Worm (Caenorhabditis elegans): ENCODE results near the gene clp-6.

clp-6 gene

ce11 chrIV:1454194-1454593 lies 19.4 kb upstream of the clp-6 start (continued):
- TF ChIP-seq daf-16 (GFP tag; optimal IDR thresholded peaks at IDR 0.05) (peak in 1 of 2 experiments; percentile 22), daf-16 (tag; optimal IDR thresholded peaks at IDR 0.05) (peak; percentile 98), daf-12 (tag; optimal IDR thresholded peaks at IDR 0.05) (no peak), ceh-28 (tag; optimal IDR thresholded peaks at IDR 0.05) (no peak), ZK546.5 (tag; optimal IDR thresholded peaks at IDR 0.05) (no peak), T20F7.1 (GFP tag; optimal IDR thresholded peaks at IDR 0.05) (peak; percentile 64), lin-38 (GFP tag; IDR thresholded peaks at IDR 0.05) (peak; percentile 31; the same call in 1 of the 2 replicates), tra-1 (GFP tag; IDR thresholded peaks at IDR 0.05) (peak; percentile 32; the same call in 1 of the 2 replicates), nhr-111 (GFP tag; optimal IDR thresholded peaks at IDR 0.05) (no peak), mes-2 (tag; optimal IDR thresholded peaks at IDR 0.05; ENCODE audit: poor library complexity, severe bottlenecking) (peak; percentile 60), gei-8 (GFP tag; optimal IDR thresholded peaks at IDR 0.05) (no peak), nhr-237 (tag; optimal IDR thresholded peaks at IDR 0.05) (no peak), lin-13 (GFP tag; optimal IDR thresholded peaks at IDR 0.05) (no peak), daf-19 (GFP tag; conservative IDR thresholded peaks at IDR 0.05) (no peak), fos-1 (tag; optimal IDR thresholded peaks at IDR 0.05) (no peak), ces-1 (GFP tag; optimal IDR thresholded peaks at IDR 0.05) (no peak), T26A8.4 (GFP tag; IDR thresholded peaks at IDR 0.05) (no peak), spr-1 (tag; optimal IDR thresholded peaks at IDR 0.05) (no peak), lin-15B (tag; optimal IDR thresholded peaks at IDR 0.05) (no peak), cey-2 (tag; optimal IDR thresholded peaks at IDR 0.05; ENCODE audit: borderline replicate concordance, insufficient read depth) (peak; percentile 2), skn-1 (tag; optimal IDR thresholded peaks at IDR 0.05) (no peak), Y48G9A.11 (GFP tag; IDR thresholded peaks at IDR 0.05) (no peak), daf-8 (GFP tag; IDR thresholded peaks at IDR 0.05) (no peak)

- TF ChIP-seq dmd-6 (GFP tag; IDR thresholded peaks at IDR 0.05) (peak; percentile 12; the same call in 1 of the 2 replicates), zip-2 (tag; optimal IDR thresholded peaks at IDR 0.05) (no peak), nhr-28 (tag; optimal IDR thresholded peaks at IDR 0.05) (peak; percentile 61), nhr-41 (GFP tag; IDR thresholded peaks at IDR 0.05) (no peak)
These were observed 18.6 kb upstream of the clp-6 start for ce11 chrIV:1453451-1453850.

ce11 chrIV:1452480-1452879 lies 17.6 kb upstream of the clp-6 start:
- no peak for TF ChIP-seq egl-27 (tag; optimal IDR thresholded peaks at IDR 0.05)
- peak; percentile 59 for TF ChIP-seq hlh-30 (tag; optimal IDR thresholded peaks at IDR 0.05; ENCODE audit: insufficient read depth)
- no peak for TF ChIP-seq zag-1 (tag; optimal IDR thresholded peaks at IDR 0.05)
- TF ChIP-seq ZK546.5 (tag; optimal IDR thresholded peaks at IDR 0.05): no peak
- TF ChIP-seq nhr-28 (tag; optimal IDR thresholded peaks at IDR 0.05): peak; percentile 59
- TF ChIP-seq unc-62 (GFP tag; optimal IDR thresholded peaks at IDR 0.05 in 1 of 2): peak in 1 of 2 experiments; percentile 69
- TF ChIP-seq unc-62 (tag; optimal IDR thresholded peaks at IDR 0.05): no peak
- TF ChIP-seq pha-4 (GFP tag; IDR thresholded peaks at IDR 0.05): no peak
- no peak for TF ChIP-seq pha-4 (tag; optimal IDR thresholded peaks at IDR 0.05)
- no peak for TF ChIP-seq mes-2 (tag; optimal IDR thresholded peaks at IDR 0.05; ENCODE audit: poor library complexity, severe bottlenecking)
- TF ChIP-seq unc-130 (GFP tag; optimal IDR thresholded peaks at IDR 0.05): no peak
- TF ChIP-seq ztf-11 (tag; optimal IDR thresholded peaks at IDR 0.05): no peak
- TF ChIP-seq snpc-4 (tag; optimal IDR thresholded peaks at IDR 0.05): no peak
- TF ChIP-seq ceh-32 (tag; optimal IDR thresholded peaks at IDR 0.05; ENCODE audit: poor library complexity): no peak
- TF ChIP-seq nhr-25 (tag; optimal IDR thresholded peaks at IDR 0.05; ENCODE audit: borderline replicate concordance, insufficient read depth): no peak
- no peak for TF ChIP-seq zip-11 (GFP tag; IDR thresholded peaks at IDR 0.05)
- TF ChIP-seq F49E8.2 (tag; optimal IDR thresholded peaks at IDR 0.05; ENCODE audit: borderline replicate concordance): no peak

Data from whole organism, L4 larva.